Fruit fly (Drosophila melanogaster): ENCODE data around the gene CG43998.
A peak's percentile ranks its signal among the peaks of the same experiment; 100 is the strongest.

CG43998 gene

dm6 chr3R:23962781-23963222, 34.0 kb upstream of the CG43998 start, which contains the start of gene CG31140 (continued):
- TF ChIP-seq CG8632 (GFP tag; optimal IDR thresholded peaks at IDR 0.05) (no peak), CG10669 (GFP tag; optimal IDR thresholded peaks at IDR 0.05) (no peak), CG16779 (tag; optimal IDR thresholded peaks at IDR 0.05) (peak; percentile 54), ss (GFP tag; optimal IDR thresholded peaks at IDR 0.05) (peak; percentile 25 to 65), acj6 (GFP tag; optimal IDR thresholded peaks at IDR 0.05) (no peak), CG3032 (tag; optimal IDR thresholded peaks at IDR 0.05) (no peak), spab (GFP tag; optimal IDR thresholded peaks at IDR 0.05) (no peak), OdsH (GFP tag; optimal IDR thresholded peaks at IDR 0.05) (no peak), CG6854 (GFP tag; optimal IDR thresholded peaks at IDR 0.05) (peak; percentile 79), svp (GFP tag) (peak; percentile 45), cyc (GFP tag; optimal IDR thresholded peaks at IDR 0.05) (no peak), Sox15 (GFP tag; optimal IDR thresholded peaks at IDR 0.05) (no peak), achi (GFP tag; optimal IDR thresholded peaks at IDR 0.05) (no peak), Lpt (GFP tag; optimal IDR thresholded peaks at IDR 0.05) (peak; percentile 31), vri (GFP tag; optimal IDR thresholded peaks at IDR 0.05) (no peak), fd59A (GFP tag; optimal IDR thresholded peaks at IDR 0.05) (no peak)

- no peak for TF ChIP-seq CG6808 (GFP tag; optimal IDR thresholded peaks at IDR 0.05)
- TF ChIP-seq CG1621 (tag; optimal IDR thresholded peaks at IDR 0.05): no peak
- TF ChIP-seq CG32006 (GFP tag; optimal IDR thresholded peaks at IDR 0.05): no peak
- TF ChIP-seq dac (GFP tag; optimal IDR thresholded peaks at IDR 0.05): no peak
- no peak for TF ChIP-seq CG11762 (GFP tag; optimal IDR thresholded peaks at IDR 0.05; ENCODE audit: insufficient read depth)
- TF ChIP-seq Sox14 (GFP tag; optimal IDR thresholded peaks at IDR 0.05): no peak
- no peak for TF ChIP-seq CG6854 (GFP tag; optimal IDR thresholded peaks at IDR 0.05)
- no peak for TF ChIP-seq lz (GFP tag; optimal IDR thresholded peaks at IDR 0.05)
- no peak for TF ChIP-seq eg (GFP tag; IDR thresholded peaks at IDR 0.05)
- no peak for TF ChIP-seq ss (GFP tag; optimal IDR thresholded peaks at IDR 0.05)
- no peak for TF ChIP-seq Lpt (GFP tag; optimal IDR thresholded peaks at IDR 0.05)
- no peak for TF ChIP-seq CG6276 (GFP tag; optimal IDR thresholded peaks at IDR 0.05)
- no peak for TF ChIP-seq CG10669 (GFP tag; optimal IDR thresholded peaks at IDR 0.05)
- no peak for TF ChIP-seq CG3032 (tag; optimal IDR thresholded peaks at IDR 0.05)
These were observed 32.1 kb upstream of the CG43998 start for dm6 chr3R:23960865-23961264.

- TF ChIP-seq CG6163 (GFP tag; IDR thresholded peaks at IDR 0.05): peak; percentile 94
- peak; percentile 77 for TF ChIP-seq CG4318 (GFP tag; optimal IDR thresholded peaks at IDR 0.05)
- TF ChIP-seq vri (GFP tag; optimal IDR thresholded peaks at IDR 0.05): peak; percentile 74
- TF ChIP-seq net (GFP tag; optimal IDR thresholded peaks at IDR 0.05): peak; percentile 82
- TF ChIP-seq dsx (GFP tag; optimal IDR thresholded peaks at IDR 0.05; ENCODE audit: poor library complexity, severe bottlenecking): peak; percentile 76
- TF ChIP-seq CG8119 (GFP tag; IDR thresholded peaks at IDR 0.05): peak; percentile 90
- TF ChIP-seq dac (GFP tag; optimal IDR thresholded peaks at IDR 0.05): peak; percentile 57
- peak; percentile 59 for TF ChIP-seq fd59A (GFP tag; optimal IDR thresholded peaks at IDR 0.05)
- peak; percentile 92 for TF ChIP-seq OdsH (GFP tag; optimal IDR thresholded peaks at IDR 0.05)
- TF ChIP-seq CG6792 (GFP tag; optimal IDR thresholded peaks at IDR 0.05): peak; percentile 83
- TF ChIP-seq esn (GFP tag; optimal IDR thresholded peaks at IDR 0.05): peak; percentile 93
- TF ChIP-seq Hr4 (GFP tag; optimal IDR thresholded peaks at IDR 0.05): peak; percentile 87
- TF ChIP-seq fkh (GFP tag; optimal IDR thresholded peaks at IDR 0.05): peak; percentile 80
- peak; percentile 95 for TF ChIP-seq Eip78C (GFP tag)
- TF ChIP-seq CG9139 (GFP tag; optimal IDR thresholded peaks at IDR 0.05): no peak
- TF ChIP-seq CG11762 (GFP tag; optimal IDR thresholded peaks at IDR 0.05; ENCODE audit: insufficient read depth): peak; percentile 65
- TF ChIP-seq CG3919 (GFP tag; optimal IDR thresholded peaks at IDR 0.05): peak; percentile 87
- TF ChIP-seq Met (GFP tag; optimal IDR thresholded peaks at IDR 0.05): no peak
- TF ChIP-seq acj6 (GFP tag; optimal IDR thresholded peaks at IDR 0.05): peak; percentile 91
- TF ChIP-seq CG6808 (GFP tag; optimal IDR thresholded peaks at IDR 0.05): peak; percentile 67
- TF ChIP-seq topi (GFP tag; optimal IDR thresholded peaks at IDR 0.05): peak; percentile 87
- TF ChIP-seq fd85E (GFP tag; optimal IDR thresholded peaks at IDR 0.05): peak; percentile 50
- peak; percentile 92 for TF ChIP-seq CG10631 (GFP tag; optimal IDR thresholded peaks at IDR 0.05)
- TF ChIP-seq CG3032 (tag; optimal IDR thresholded peaks at IDR 0.05): peak; percentile 86
- peak; percentile 81 for TF ChIP-seq CG10669 (GFP tag; optimal IDR thresholded peaks at IDR 0.05)
- peak; percentile 81 for TF ChIP-seq Sox15 (GFP tag; optimal IDR thresholded peaks at IDR 0.05)
- TF ChIP-seq salr (GFP tag; optimal IDR thresholded peaks at IDR 0.05): peak in 1 of 2 experiments; percentile 76
- TF ChIP-seq CG7368 (GFP tag; optimal IDR thresholded peaks at IDR 0.05): peak; percentile 76
- TF ChIP-seq CG32006 (GFP tag; optimal IDR thresholded peaks at IDR 0.05): peak; percentile 85
- TF ChIP-seq CG8319 (GFP tag; optimal IDR thresholded peaks at IDR 0.05): peak; percentile 79
- peak; percentile 87 for TF ChIP-seq Ets21C (GFP tag; optimal IDR thresholded peaks at IDR 0.05)
These were observed 29.5 kb upstream of the CG43998 start, which contains the start of the genes GluProRS and AP-1sigma for dm6 chr3R:23958091-23958838. GluProRS (minus strand) TSS chr3R:23958391. AP-1sigma (plus strand) TSS chr3R:23958651.

Data from whole organism, prepupa.